Fruit fly (Drosophila melanogaster) whole organism, embryonic: ENCODE measurements around the gene CG3505.
A peak's percentile ranks its signal among the peaks of the same experiment; 100 is the strongest.

ENCODE experiments used
- C15 ChIP-seq: fragments of 200-800 bp; sonication (Bioruptor generic); IDR thresholded peaks from 3 replicates; pipeline ENCODE4 v1.3.6; 2022; ENCODE audit warnings: missing biosample characterization, missing genetic modification characterization
- CG11085 ChIP-seq: fragments of 200-800 bp; sonication (Bioruptor generic); IDR thresholded peaks from 2 replicates; pipeline ENCODE4 v1.3.6; 2022; ENCODE audit warnings: missing biosample characterization, missing genetic modification characterization
- CG11723 ChIP-seq: fragments of 200-800 bp; sonication (Bioruptor generic); optimal IDR thresholded peaks from 2 replicates; lab custom pipeline; 2017; ENCODE audit warnings: missing biosample characterization, mild to moderate bottlenecking, missing genetic modification characterization
- CG12071 ChIP-seq: fragments of 200-800 bp; sonication (Bioruptor generic); optimal IDR thresholded peaks from 3 replicates; lab custom pipeline; 2018; ENCODE audit warnings: missing biosample characterization, mild to moderate bottlenecking, missing genetic modification characterization
- CG12744 ChIP-seq: fragments of 200-800 bp; sonication (Bioruptor generic); optimal IDR thresholded peaks from 2 replicates; lab custom pipeline; 2016; ENCODE audit warnings: missing biosample characterization, missing genetic modification characterization
- CG15011 ChIP-seq: fragments of 200-800 bp; sonication (Bioruptor generic); optimal IDR thresholded peaks from 3 replicates; lab custom pipeline; 2018; ENCODE audit warnings: missing biosample characterization, mild to moderate bottlenecking, missing genetic modification characterization
- CG15479 ChIP-seq: fragments of 200-800 bp; sonication (Bioruptor generic); optimal IDR thresholded peaks from 3 replicates; lab custom pipeline; 2019; ENCODE audit warnings: missing biosample characterization, mild to moderate bottlenecking, missing genetic modification characterization, moderate library complexity
- CG17802 ChIP-seq: fragments of 200-800 bp; sonication (Bioruptor generic); optimal IDR thresholded peaks from 2 replicates; lab custom pipeline; 2018; ENCODE audit warnings: missing biosample characterization, mild to moderate bottlenecking, missing genetic modification characterization, moderate library complexity
- CG18599 ChIP-seq: fragments of 200-800 bp; sonication (Bioruptor generic); optimal IDR thresholded peaks from 3 replicates; lab custom pipeline; 2017; ENCODE audit warnings: missing biosample characterization, missing genetic modification characterization, mild to moderate bottlenecking, moderate library complexity, missing genetic modification reagents
- CG3407 ChIP-seq: fragments of 200-800 bp; sonication (Bioruptor generic); optimal IDR thresholded peaks from 2 replicates; lab custom pipeline; 2018; ENCODE audit warnings: missing biosample characterization, mild to moderate bottlenecking, missing genetic modification characterization
- CG43689 ChIP-seq: fragments of 200-800 bp; sonication (Bioruptor generic); IDR thresholded peaks from 2 replicates; pipeline ENCODE4 v1.3.6; 2022; ENCODE audit warnings: missing biosample characterization, missing genetic modification characterization
- CG4404 ChIP-seq: fragments of 200-800 bp; sonication (Bioruptor generic); IDR thresholded peaks from 2 replicates; pipeline ENCODE4 v1.3.6; 2022; ENCODE audit warnings: missing biosample characterization, missing genetic modification characterization
- CG5953 ChIP-seq: fragments of 200-800 bp; sonication (Bioruptor generic); IDR thresholded peaks from 2 replicates; pipeline ENCODE4 v1.3.6; 2022; ENCODE audit warnings: missing biosample characterization, missing genetic modification characterization
- CG6791 ChIP-seq: fragments of 200-800 bp; sonication (Bioruptor generic); IDR thresholded peaks from 3 replicates; pipeline ENCODE4 v1.3.6; 2022; ENCODE audit warnings: missing biosample characterization, missing genetic modification characterization; ENCODE audit not compliant: partially characterized antibody
- CG7786 ChIP-seq: fragments of 200-800 bp; sonication (Bioruptor generic); optimal IDR thresholded peaks from 2 replicates; lab custom pipeline; 2016; ENCODE audit warnings: missing biosample characterization, missing genetic modification characterization
- CG8478 ChIP-seq: fragments of >200 bp; optimal IDR thresholded peaks from 2 replicates; lab custom pipeline; 2018
- CG8944 ChIP-seq: fragments of 200-800 bp; sonication (Bioruptor generic); optimal IDR thresholded peaks from 3 replicates; lab custom pipeline; 2016; ENCODE audit warnings: missing biosample characterization, missing genetic modification characterization
- CG9932 ChIP-seq: fragments of 200-800 bp; sonication (Bioruptor generic); IDR thresholded peaks from 2 replicates; pipeline ENCODE4 v1.3.6; 2022; ENCODE audit warnings: missing biosample characterization, missing genetic modification characterization
- CHES-1-like ChIP-seq: fragments of 200-800 bp; sonication (Bioruptor generic); optimal IDR thresholded peaks from 2 replicates; lab custom pipeline; 2016; ENCODE audit warnings: missing biosample characterization, missing genetic modification characterization
- Fer3 ChIP-seq: fragments of 200-800 bp; sonication (Bioruptor generic); optimal IDR thresholded peaks from 2 replicates; lab custom pipeline; 2018; ENCODE audit warnings: missing biosample characterization, mild to moderate bottlenecking, missing genetic modification characterization, moderate library complexity
- Hsf ChIP-seq: fragments of 200-800 bp; sonication (Bioruptor generic); optimal IDR thresholded peaks from 3 replicates; lab custom pipeline; 2016; ENCODE audit warnings: missing biosample characterization, missing genetic modification characterization
- MESR4 ChIP-seq: fragments of 200-800 bp; sonication (Bioruptor generic); optimal IDR thresholded peaks from 2 replicates; lab custom pipeline; 2018; ENCODE audit warnings: missing biosample characterization, mild to moderate bottlenecking, missing genetic modification characterization, moderate library complexity
- NfI ChIP-seq: fragments of 200-800 bp; sonication (Bioruptor generic); optimal IDR thresholded peaks from 3 replicates; lab custom pipeline; 2018; ENCODE audit warnings: missing biosample characterization, mild to moderate bottlenecking, missing genetic modification characterization, moderate library complexity
- Rfx ChIP-seq: fragments of 200-800 bp; sonication (Bioruptor generic); IDR thresholded peaks from 2 replicates; pipeline ENCODE4 v1.3.6; 2022; ENCODE audit warnings: missing biosample characterization, missing genetic modification characterization
- Scr ChIP-seq: fragments of 200-800 bp; sonication (Bioruptor generic); IDR thresholded peaks from 2 replicates; pipeline ENCODE4 v1.3.6; 2022; ENCODE audit warnings: missing biosample characterization, missing genetic modification characterization; ENCODE audit not compliant: partially characterized antibody
- Sin3A ChIP-seq: fragments of >200 bp; optimal IDR thresholded peaks from 2 replicates; lab custom pipeline; 2018
- Stat92E ChIP-seq, 3 experiments: fragments of >200 bp in 2 of 3; fragments of 200-800 bp in 1 of 3; sonication (Bioruptor generic) in 1 of 3; optimal IDR thresholded peaks; 2 replicates each; lab custom pipeline; 2017 to 2019; ENCODE audit warnings: missing biosample characterization in 3 of 3, missing genetic modification characterization in 3 of 3, mild to moderate bottlenecking in 1 of 3, moderate library complexity in 1 of 3
- Trl ChIP-seq, 3 experiments: fragments of >200 bp in 2 of 3; fragments of 200-800 bp in 1 of 3; sonication (Bioruptor generic) in 1 of 3; optimal IDR thresholded peaks; 2 replicates in 1 of 3; 3 replicates in 2 of 3; lab custom pipeline; 2016 to 2017; ENCODE audit warnings: missing biosample characterization in 1 of 3, missing genetic modification characterization in 1 of 3
- YL-1 ChIP-seq: fragments of 200-800 bp; sonication (Bioruptor generic); optimal IDR thresholded peaks from 3 replicates; lab custom pipeline; 2017; ENCODE audit warnings: missing biosample characterization, mild to moderate bottlenecking, missing genetic modification characterization
- ash1 ChIP-seq: fragments of 200-800 bp; sonication (Bioruptor generic); optimal IDR thresholded peaks from 2 replicates; lab custom pipeline; 2018; ENCODE audit warnings: missing biosample characterization, mild to moderate bottlenecking, missing genetic modification characterization
- chn ChIP-seq: fragments of 200-800 bp; sonication (Bioruptor generic); optimal IDR thresholded peaks from 2 replicates; lab custom pipeline; 2016; ENCODE audit warnings: missing biosample characterization, missing genetic modification characterization
- dpn ChIP-seq, 2 experiments: fragments of 200-800 bp; sonication (Bioruptor generic); optimal IDR thresholded peaks; 3 replicates each; lab custom pipeline; 2016; ENCODE audit warnings: missing biosample characterization in 2 of 2, missing genetic modification characterization in 2 of 2
- en ChIP-seq: fragments of 200-800 bp; sonication (Bioruptor generic); optimal IDR thresholded peaks from 2 replicates; lab custom pipeline; 2016; ENCODE audit warnings: missing biosample characterization, missing genetic modification characterization
- fru ChIP-seq: fragments of >200 bp; optimal IDR thresholded peaks from 2 replicates; lab custom pipeline; 2017
- gce ChIP-seq: fragments of 200-800 bp; sonication (Bioruptor generic); IDR thresholded peaks from 3 replicates; pipeline ENCODE4 v1.3.6; 2022; ENCODE audit warnings: missing biosample characterization, missing genetic modification characterization
- gro ChIP-seq: fragments of 200-800 bp; sonication (Bioruptor generic); optimal IDR thresholded peaks from 2 replicates; lab custom pipeline; 2016; ENCODE audit warnings: missing biosample characterization, missing genetic modification characterization
- her ChIP-seq: fragments of 200-800 bp; sonication (Bioruptor generic); optimal IDR thresholded peaks from 2 replicates; lab custom pipeline; 2016; ENCODE audit warnings: missing biosample characterization, missing genetic modification characterization
- insv ChIP-seq, 2 experiments: fragments of 200-800 bp; sonication (Bioruptor generic); optimal IDR thresholded peaks; 3 replicates each; lab custom pipeline; 2016 to 2018; ENCODE audit warnings: missing biosample characterization in 2 of 2, missing genetic modification characterization in 2 of 2
- lov ChIP-seq, 2 experiments: fragments of 200-800 bp in 1 of 2; fragments of >200 bp in 1 of 2; sonication (Bioruptor generic) in 1 of 2; IDR thresholded peaks in 1 of 2; optimal IDR thresholded peaks in 1 of 2; 2 replicates in 1 of 2; 3 replicates in 1 of 2; pipeline versions ENCODE4 v1.3.6 to Lab custom; 2017 to 2022; ENCODE audit warnings: missing biosample characterization in 1 of 2, missing genetic modification characterization in 1 of 2
- maf-S ChIP-seq: fragments of 200-800 bp; sonication (Bioruptor generic); optimal IDR thresholded peaks from 2 replicates; lab custom pipeline; 2016; ENCODE audit warnings: missing biosample characterization, missing genetic modification characterization
- nerfin-1 ChIP-seq: fragments of 200-800 bp; sonication (Bioruptor generic); optimal IDR thresholded peaks from 3 replicates; lab custom pipeline; 2019; ENCODE audit warnings: missing biosample characterization, mild to moderate bottlenecking, missing genetic modification characterization, moderate library complexity
- p53 ChIP-seq: fragments of 200-800 bp; sonication (Bioruptor generic); optimal IDR thresholded peaks from 2 replicates; lab custom pipeline; 2016; ENCODE audit warnings: missing biosample characterization, missing genetic modification characterization
- psq ChIP-seq: fragments of 200-800 bp; sonication (Bioruptor generic); optimal IDR thresholded peaks from 2 replicates; lab custom pipeline; 2017; ENCODE audit warnings: missing biosample characterization, missing genetic modification characterization
- pzg ChIP-seq: fragments of 200-800 bp; sonication (Bioruptor generic); optimal IDR thresholded peaks from 3 replicates; lab custom pipeline; 2018; ENCODE audit warnings: missing biosample characterization, mild to moderate bottlenecking, missing genetic modification characterization, moderate library complexity
- rib ChIP-seq: fragments of 200-800 bp; sonication (Bioruptor generic); IDR thresholded peaks from 2 replicates; pipeline ENCODE4 v1.3.6; 2022; ENCODE audit warnings: missing biosample characterization, missing genetic modification characterization
- scrt ChIP-seq: fragments of 200-800 bp; sonication (Bioruptor generic); optimal IDR thresholded peaks from 2 replicates; lab custom pipeline; 2018; ENCODE audit warnings: missing biosample characterization, mild to moderate bottlenecking, missing genetic modification characterization, moderate library complexity
- seq ChIP-seq: fragments of 200-800 bp; sonication (Bioruptor generic); IDR thresholded peaks from 2 replicates; pipeline ENCODE4 v1.3.6; 2022; ENCODE audit warnings: missing biosample characterization, missing genetic modification characterization
- vvl ChIP-seq: fragments of 200-800 bp; sonication (Bioruptor generic); IDR thresholded peaks from 2 replicates; pipeline ENCODE4 v1.3.6; 2022; ENCODE audit warnings: missing biosample characterization, missing genetic modification characterization

Gene CG3505

dm6 chr3R:14625215-14626156, 31.8 kb upstream of the CG3505 start, which contains the start of the genes put and His4r (continued):
- TF ChIP-seq Stat92E (GFP tag; optimal IDR thresholded peaks at IDR 0.05; lab: Kevin White, UChicago): peak in 1 of 3 experiments; percentile 57
- TF ChIP-seq lov (optimal IDR thresholded peaks at IDR 0.05; lab: Kevin White, UChicago): no peak
- TF ChIP-seq lov (GFP tag; IDR thresholded peaks at IDR 0.05; lab: Robert Waterston, UW): 0 out of 3 replicates have a peak, but pooled peaks have one; percentile 50
- no peak for TF ChIP-seq CG8944 (GFP tag; lab: Kevin White, UChicago)
- no peak for TF ChIP-seq gce (GFP tag; lab: Robert Waterston, UW)
- no peak for TF ChIP-seq ash1 (GFP tag; lab: Kevin White, UChicago)
- peak; percentile 59 for TF ChIP-seq Scr
- TF ChIP-seq CG11085 (GFP tag; lab: Robert Waterston, UW): no peak
- no peak for TF ChIP-seq CG12071
- TF ChIP-seq nerfin-1: peak; percentile 28
- peak; percentile 20 for TF ChIP-seq NfI (GFP tag; lab: Kevin White, UChicago)
- no peak for TF ChIP-seq rib (GFP tag; lab: Robert Waterston, UW)
- TF ChIP-seq CG11723 (GFP tag; lab: Kevin White, UChicago): no peak
- TF ChIP-seq p53: no peak
- peak; percentile 47; the same call in 1 of the 2 replicates for TF ChIP-seq Rfx (GFP tag; lab: Robert Waterston, UW)
- TF ChIP-seq CG6791 (GFP tag; lab: Robert Waterston, UW): peak; percentile 73; the same call in 2 of the 3 replicates
- TF ChIP-seq CG17802 (tag; lab: Kevin White, UChicago): peak; percentile 42
- peak; percentile 18 for TF ChIP-seq CG7786 (GFP tag; lab: Kevin White, UChicago)
- TF ChIP-seq CG3407 (GFP tag; lab: Kevin White, UChicago): no peak
- TF ChIP-seq insv (GFP tag; optimal IDR thresholded peaks at IDR 0.05; lab: Kevin White, UChicago): peak in 1 of 2 experiments; percentile 29
- no peak for TF ChIP-seq C15 (GFP tag; lab: Robert Waterston, UW)
- peak; percentile 92 for TF ChIP-seq YL-1 (GFP tag; lab: Kevin White, UChicago)
- peak; percentile 45 for TF ChIP-seq gro
- TF ChIP-seq CG15479 (GFP tag; lab: Kevin White, UChicago): peak; percentile 46
- TF ChIP-seq her (GFP tag; lab: Kevin White, UChicago): peak; percentile 16
- TF ChIP-seq CG18599 (GFP tag; lab: Kevin White, UChicago): peak; percentile 28
- no peak for TF ChIP-seq CG43689 (GFP tag; lab: Robert Waterston, UW)
- TF ChIP-seq scrt: no peak
- peak; percentile 9; the same call in 1 of the 2 replicates for TF ChIP-seq seq
- no peak for TF ChIP-seq CG5953 (GFP tag; lab: Robert Waterston, UW)
- TF ChIP-seq MESR4 (GFP tag; lab: Kevin White, UChicago): peak; percentile 87
- no peak for TF ChIP-seq maf-S
- TF ChIP-seq CG15011: no peak
- no peak for TF ChIP-seq Fer3 (tag; lab: Kevin White, UChicago)
- TF ChIP-seq vvl (GFP tag; lab: Robert Waterston, UW): peak; percentile 50
- peak; percentile 81 for TF ChIP-seq CG8478 (lab: Kevin White, UChicago)
- TF ChIP-seq Sin3A (lab: Kevin White, UChicago): peak; percentile 74
- no peak for TF ChIP-seq fru (lab: Kevin White, UChicago)
- peak; percentile 95 for TF ChIP-seq pzg
- peak; percentile 6 for TF ChIP-seq Hsf (GFP tag; lab: Kevin White, UChicago)
- TF ChIP-seq CG4404 (GFP tag; lab: Robert Waterston, UW): no peak
- peak; percentile 4 for TF ChIP-seq psq (GFP tag; lab: Kevin White, UChicago)
- peak; percentile 49 for TF ChIP-seq CHES-1-like (GFP tag; lab: Kevin White, UChicago)
- TF ChIP-seq chn (GFP tag; lab: Kevin White, UChicago): peak; percentile 43
- no peak for TF ChIP-seq Trl (optimal IDR thresholded peaks at IDR 0.05; lab: Kevin White, UChicago)
- no peak for TF ChIP-seq Trl (GFP tag; optimal IDR thresholded peaks at IDR 0.05; lab: Kevin White, UChicago)
- TF ChIP-seq CG12744: no peak
- no peak for TF ChIP-seq en (GFP tag; lab: Kevin White, UChicago)
- TF ChIP-seq CG9932 (GFP tag; lab: Robert Waterston, UW): no peak
- TF ChIP-seq dpn (GFP tag; optimal IDR thresholded peaks at IDR 0.05; lab: Kevin White, UChicago): peak in 1 of 2 experiments; percentile 35
